Worm (Caenorhabditis elegans) whole organism, L4 larva: ENCODE results near the gene hpo-28.

Experiments
- F26F4.8 ChIP-seq: fragments of 200-800 bp; sonication (Bioruptor generic); conservative IDR thresholded peaks from 2 replicates; pipeline ENCODE4 v1.3.6; 2022; ENCODE audit warnings: missing genetic modification characterization, missing compliant biosample characterization
- Y105C5A.15 ChIP-seq: fragments of 200-800 bp; sonication (Bioruptor generic); IDR thresholded peaks from 2 replicates; pipeline ENCODE4 v1.3.6; 2022; ENCODE audit warnings: missing genetic modification characterization, missing compliant biosample characterization
- ZK337.2 ChIP-seq: fragments of 200-800 bp; sonication (Bioruptor generic); IDR thresholded peaks from 2 replicates; pipeline ENCODE4 v1.3.6; 2022; ENCODE audit warnings: missing genetic modification reagents, missing genetic modification characterization, missing compliant biosample characterization
- aha-1 ChIP-seq: fragments of 150-350 bp; peaks from one replicate; lab custom pipeline; 2014; ENCODE audit warnings: missing biosample characterization, missing genetic modification characterization
- ama-1 ChIP-seq: fragments of 150-350 bp; optimal IDR thresholded peaks from 2 replicates; lab custom pipeline; 2014; ENCODE audit warnings: inconsistent platforms, mixed read lengths
- ceh-20 ChIP-seq: fragments of 200-800 bp; sonication (Bioruptor generic); IDR thresholded peaks from 2 replicates; pipeline ENCODE4 v1.3.6; 2022; ENCODE audit warnings: missing genetic modification reagents, missing genetic modification characterization, missing compliant biosample characterization
- daf-16 ChIP-seq, 3 experiments: sonication (generic microtip); optimal IDR thresholded peaks; 2 replicates each; lab custom pipeline; 2016 to 2017; ENCODE audit warnings: missing genetic modification characterization in 3 of 3, missing genetic modification reagents in 3 of 3, mild to moderate bottlenecking in 2 of 3, missing compliant biosample characterization in 2 of 3, missing biosample characterization in 1 of 3, moderate library complexity in 1 of 3
- dmd-6 ChIP-seq: fragments of 200-800 bp; sonication (Bioruptor generic); IDR thresholded peaks from 2 replicates; pipeline ENCODE4 v1.3.6; 2022; ENCODE audit warnings: missing genetic modification reagents, missing genetic modification characterization, missing compliant biosample characterization
- dve-1 ChIP-seq: sonication (generic microtip); optimal IDR thresholded peaks from 2 replicates; lab custom pipeline; 2017; ENCODE audit warnings: antibody characterized with exemption, mild to moderate bottlenecking, missing genetic modification characterization, missing compliant biosample characterization; ENCODE audit not compliant: insufficient read depth
- hif-1 ChIP-seq, 2 experiments: sonication (generic microtip); optimal IDR thresholded peaks; 2 replicates each; lab custom pipeline; 2016 to 2017; ENCODE audit warnings: missing compliant biosample characterization in 2 of 2, missing genetic modification characterization in 2 of 2, missing genetic modification reagents in 2 of 2, missing genotype in 2 of 2, mild to moderate bottlenecking in 1 of 2
- hlh-11 ChIP-seq: fragments of 200-800 bp; sonication (Bioruptor generic); optimal IDR thresholded peaks from 2 replicates; lab custom pipeline; 2018; ENCODE audit warnings: mild to moderate bottlenecking, missing genetic modification characterization, missing compliant biosample characterization
- hlh-30 ChIP-seq: sonication (generic microtip); optimal IDR thresholded peaks from 2 replicates; lab custom pipeline; 2017; ENCODE audit warnings: antibody characterized with exemption, mild to moderate bottlenecking, missing genetic modification characterization, missing compliant biosample characterization; ENCODE audit not compliant: insufficient read depth
- hmg-1.1 ChIP-seq: fragments of 200-800 bp; sonication (Bioruptor generic); IDR thresholded peaks from 2 replicates; pipeline ENCODE4 v1.3.6; 2022; ENCODE audit warnings: missing genetic modification reagents, missing genetic modification characterization, missing compliant biosample characterization
- lin-29 ChIP-seq: fragments of 200-800 bp; sonication (Bioruptor generic); IDR thresholded peaks from 2 replicates; pipeline ENCODE4 v1.3.6; 2022; ENCODE audit warnings: missing genetic modification reagents, missing genetic modification characterization, missing compliant biosample characterization
- lin-38 ChIP-seq: fragments of 200-800 bp; sonication (Bioruptor generic); IDR thresholded peaks from 2 replicates; pipeline ENCODE4 v1.3.6; 2022; ENCODE audit warnings: missing genetic modification reagents, missing genetic modification characterization, missing compliant biosample characterization
- lin-39 ChIP-seq: fragments of 150-350 bp; optimal IDR thresholded peaks from 2 replicates; lab custom pipeline; 2014; ENCODE audit warnings: missing biosample characterization, missing genetic modification reagents, missing genetic modification characterization
- lsy-2 ChIP-seq, 2 experiments: fragments of 150-350 bp in 1 of 2; sonication (generic microtip) in 1 of 2; optimal IDR thresholded peaks; 2 replicates each; lab custom pipeline; 2014 to 2017; ENCODE audit warnings: missing biosample characterization in 2 of 2, missing genetic modification characterization in 2 of 2
- madf-9 ChIP-seq: fragments of 200-800 bp; sonication (Bioruptor generic); conservative IDR thresholded peaks from 2 replicates; pipeline ENCODE4 v1.3.6; 2022; ENCODE audit warnings: missing genetic modification reagents, missing genetic modification characterization, missing compliant biosample characterization
- mdl-1 ChIP-seq, 2 experiments: fragments of 150-350 bp in 1 of 2; sonication (generic microtip) in 1 of 2; optimal IDR thresholded peaks; 2 replicates each; lab custom pipeline; 2014 to 2017; ENCODE audit warnings: missing biosample characterization in 2 of 2, missing genetic modification characterization in 2 of 2
- mep-1 ChIP-seq: fragments of 150-350 bp; sonication (generic microtip); optimal IDR thresholded peaks from 3 replicates; lab custom pipeline; 2014; ENCODE audit warnings: missing biosample characterization, missing genetic modification characterization
- mes-2 ChIP-seq: sonication (generic microtip); optimal IDR thresholded peaks from 2 replicates; lab custom pipeline; 2016; ENCODE audit warnings: missing genotype, mild to moderate bottlenecking, missing genetic modification characterization, missing compliant biosample characterization; ENCODE audit not compliant: poor library complexity, severe bottlenecking
- mxl-3 ChIP-seq: fragments of 200-800 bp; sonication (Bioruptor generic); optimal IDR thresholded peaks from 2 replicates; lab custom pipeline; 2018; ENCODE audit warnings: mild to moderate bottlenecking, missing genetic modification characterization, missing compliant biosample characterization
- nhr-10 ChIP-seq: fragments of 150-350 bp; optimal IDR thresholded peaks from 2 replicates; lab custom pipeline; 2014; ENCODE audit warnings: missing biosample characterization, missing genetic modification characterization
- nhr-25 ChIP-seq: sonication (generic microtip); optimal IDR thresholded peaks from 2 replicates; lab custom pipeline; 2017; ENCODE audit warnings: missing genetic modification characterization, mild to moderate bottlenecking, missing compliant biosample characterization, antibody characterized with exemption, moderate library complexity, borderline replicate concordance; ENCODE audit not compliant: insufficient read depth
- nhr-28 ChIP-seq: fragments of 150-350 bp; optimal IDR thresholded peaks from 2 replicates; lab custom pipeline; 2014; ENCODE audit warnings: missing biosample characterization, missing genetic modification characterization
- nhr-41 ChIP-seq: fragments of 200-800 bp; sonication (Bioruptor generic); IDR thresholded peaks from 2 replicates; pipeline ENCODE4 v1.3.6; 2022; ENCODE audit warnings: missing genetic modification reagents, missing genetic modification characterization, missing compliant biosample characterization
- nhr-48 ChIP-seq: sonication (generic microtip); optimal IDR thresholded peaks from 2 replicates; lab custom pipeline; 2016; ENCODE audit warnings: mild to moderate bottlenecking, missing genetic modification characterization, missing compliant biosample characterization
- pqm-1 ChIP-seq: sonication (generic microtip); optimal IDR thresholded peaks from 2 replicates; lab custom pipeline; 2017; ENCODE audit warnings: missing biosample characterization, missing genetic modification characterization
- rbr-2 ChIP-seq: sonication (generic microtip); optimal IDR thresholded peaks from 2 replicates; lab custom pipeline; 2016; ENCODE audit warnings: missing genotype, missing genetic modification characterization, missing compliant biosample characterization
- sdz-12 ChIP-seq: fragments of 200-800 bp; sonication (Bioruptor generic); optimal IDR thresholded peaks from 2 replicates; lab custom pipeline; 2018; ENCODE audit warnings: mild to moderate bottlenecking, missing genetic modification characterization, missing compliant biosample characterization
- snpc-4 ChIP-seq: fragments of 150-350 bp; optimal IDR thresholded peaks from 2 replicates; lab custom pipeline; 2014; ENCODE audit warnings: missing biosample characterization, missing genetic modification characterization
- spr-1 ChIP-seq: sonication (generic microtip); optimal IDR thresholded peaks from 2 replicates; lab custom pipeline; 2016; ENCODE audit warnings: mild to moderate bottlenecking, missing genetic modification characterization, missing compliant biosample characterization
- unc-62 ChIP-seq, 3 experiments: fragments of 150-350 bp in 1 of 3; sonication (generic microtip); optimal IDR thresholded peaks in 2 of 3; peaks in 1 of 3; 1 replicate in 1 of 3; 2 replicates in 2 of 3; lab custom pipeline; 2014 to 2017; ENCODE audit warnings: missing biosample characterization in 3 of 3, missing genetic modification characterization in 3 of 3, missing genetic modification reagents in 3 of 3, missing genotype in 1 of 3
- zfp-3 ChIP-seq: fragments of 200-800 bp; sonication (Bioruptor generic); conservative IDR thresholded peaks from 2 replicates; pipeline ENCODE4 v1.3.6; 2022; ENCODE audit warnings: missing genetic modification reagents, missing genetic modification characterization, missing compliant biosample characterization
- zip-11 ChIP-seq: fragments of 200-800 bp; sonication (Bioruptor generic); IDR thresholded peaks from 2 replicates; pipeline ENCODE4 v1.3.6; 2022; ENCODE audit warnings: missing genetic modification characterization, missing compliant biosample characterization

The hpo-28 gene

ce11 chrIII:5711242-5711641 is 2.1 kb upstream of the hpo-28 start, which contains the start of gene rbm-26:
Gene rbm-26, plus strand, starts transcription at chrIII:5711542.
- TF ChIP-seq zfp-3 (GFP tag; lab: Robert Waterston, UW) (no peak), daf-16 (GFP tag; optimal IDR thresholded peaks at IDR 0.05; lab: Kevin White, UChicago) (no peak), daf-16 (tag; optimal IDR thresholded peaks at IDR 0.05; lab: Kevin White, UChicago) (peak; percentile 6)

ce11 chrIII:5710676-5711075 is 1.6 kb upstream of the hpo-28 start:
- TF ChIP-seq ZK337.2 (GFP tag; lab: Robert Waterston, UW) (no peak), pqm-1 (tag; lab: Kevin White, UChicago) (peak; percentile 4), lin-39 (tag; lab: Kevin White, UChicago) (no peak), ceh-20 (GFP tag; lab: Robert Waterston, UW) (0 out of 2 replicates have a peak, but pooled peaks have one; percentile 37), dve-1 (tag; lab: Kevin White, UChicago) (peak; percentile 41), ama-1 (peak; percentile 51), hlh-11 (tag; lab: Kevin White, UChicago) (peak; percentile 86), nhr-48 (tag; lab: Kevin White, UChicago) (peak; percentile 64), madf-9 (GFP tag; lab: Robert Waterston, UW) (0 out of 2 replicates have a peak, but pooled peaks have one; percentile 42), mxl-3 (GFP tag; lab: Kevin White, UChicago) (peak; percentile 95), dmd-6 (GFP tag; lab: Robert Waterston, UW) (peak; percentile 30; the same call in 1 of the 2 replicates), Y105C5A.15 (GFP tag; lab: Robert Waterston, UW) (no peak), zip-11 (GFP tag; lab: Robert Waterston, UW) (no peak), hif-1 (tag; optimal IDR thresholded peaks at IDR 0.05; lab: Kevin White, UChicago) (no peak), hlh-30 (peak; percentile 44), nhr-25 (no peak), unc-62 (GFP tag; optimal IDR thresholded peaks at IDR 0.05 in 1 of 2; lab: Kevin White, UChicago) (peak in 1 of 2 experiments; percentile 76), unc-62 (tag; optimal IDR thresholded peaks at IDR 0.05; lab: Kevin White, UChicago) (no peak), mdl-1 (tag; optimal IDR thresholded peaks at IDR 0.05; lab: Kevin White, UChicago) (peak in 1 of 2 experiments; percentile 80), nhr-28 (tag; lab: Kevin White, UChicago) (peak; percentile 86), aha-1 (tag; lab: Kevin White, UChicago) (peak; percentile 83), mes-2 (tag; lab: Kevin White, UChicago) (peak; percentile 41), rbr-2 (peak; percentile 22), hmg-1.1 (GFP tag; lab: Robert Waterston, UW) (0 out of 2 replicates have a peak, but pooled peaks have one; percentile 37), lin-29 (GFP tag; lab: Robert Waterston, UW) (no peak), spr-1 (peak; percentile 45), nhr-41 (0 out of 2 replicates have a peak, but pooled peaks have one; percentile 26), lsy-2 (tag; optimal IDR thresholded peaks at IDR 0.05; lab: Kevin White, UChicago) (peak; percentile 59 to 81), mep-1 (peak; percentile 53)
- TF ChIP-seq, all 104 proteins: peak for 21

- no peak for TF ChIP-seq lin-39 (tag; lab: Kevin White, UChicago)
- TF ChIP-seq snpc-4 (tag; lab: Kevin White, UChicago): no peak
- TF ChIP-seq sdz-12 (GFP tag; lab: Kevin White, UChicago): no peak
- 0 out of 2 replicates have a peak, but pooled peaks have one; percentile 22 for TF ChIP-seq lin-38
- TF ChIP-seq F26F4.8 (GFP tag; lab: Robert Waterston, UW): no peak
- no peak for TF ChIP-seq nhr-10
- no peak for TF ChIP-seq pqm-1 (tag; lab: Kevin White, UChicago)
- no peak for TF ChIP-seq dve-1 (tag; lab: Kevin White, UChicago)
Measured at ce11 chrIII:5710045-5710444, 921 bp upstream of the hpo-28 start, which contains the start of gene B0336.12. Gene B0336.12, minus strand, starts transcription at chrIII:5710145.
